Worm (Caenorhabditis elegans) whole organism, mixed stage, embryonic: ENCODE results near the gene C03H5.7.

Experiments
- blmp-1 ChIP-seq: fragments of 150-350 bp; optimal IDR thresholded peaks from 2 replicates; lab custom pipeline; 2014; ENCODE audit warnings: missing biosample characterization, missing genetic modification characterization
- elt-1 ChIP-seq: sonication (generic microtip); optimal IDR thresholded peaks from 2 replicates; lab custom pipeline; 2017; ENCODE audit warnings: missing genetic modification characterization, mild to moderate bottlenecking, missing compliant biosample characterization, antibody characterized with exemption, moderate library complexity, borderline replicate concordance; ENCODE audit not compliant: insufficient read depth
- mep-1 ChIP-seq: fragments of 150-350 bp; optimal IDR thresholded peaks from 2 replicates; lab custom pipeline; 2017; ENCODE audit warnings: missing biosample characterization, missing genetic modification reagents, missing genetic modification characterization, inconsistent platforms
- nhr-12 ChIP-seq: fragments of 150-350 bp; optimal IDR thresholded peaks from 2 replicates; lab custom pipeline; 2014; ENCODE audit warnings: missing biosample characterization, missing genetic modification characterization
- nhr-28 ChIP-seq: fragments of 150-350 bp; optimal IDR thresholded peaks from 2 replicates; lab custom pipeline; 2014; ENCODE audit warnings: missing biosample characterization, missing genetic modification characterization
- nhr-76 ChIP-seq: sonication (generic microtip); optimal IDR thresholded peaks from 2 replicates; lab custom pipeline; 2017; ENCODE audit warnings: missing biosample characterization, missing genetic modification characterization
- pha-4 ChIP-seq: fragments of 150-350 bp; optimal IDR thresholded peaks from 2 replicates; lab custom pipeline; 2018; ENCODE audit warnings: missing biosample characterization, missing genetic modification reagents, missing genetic modification characterization
- snpc-4 ChIP-seq: fragments of 150-350 bp; optimal IDR thresholded peaks from 2 replicates; lab custom pipeline; 2014; ENCODE audit warnings: missing biosample characterization, missing genetic modification characterization
- unc-120 ChIP-seq: sonication (generic microtip); optimal IDR thresholded peaks from 2 replicates; lab custom pipeline; 2017; ENCODE audit warnings: missing genetic modification characterization, missing compliant biosample characterization; ENCODE audit not compliant: poor library complexity, severe bottlenecking
- unc-39 ChIP-seq: fragments of 150-350 bp; optimal IDR thresholded peaks from 2 replicates; lab custom pipeline; 2014; ENCODE audit warnings: missing biosample characterization, missing genetic modification characterization
- ztf-11 ChIP-seq: fragments of 150-350 bp; optimal IDR thresholded peaks from 2 replicates; lab custom pipeline; 2014; ENCODE audit warnings: missing biosample characterization, missing genetic modification characterization

DNA sequence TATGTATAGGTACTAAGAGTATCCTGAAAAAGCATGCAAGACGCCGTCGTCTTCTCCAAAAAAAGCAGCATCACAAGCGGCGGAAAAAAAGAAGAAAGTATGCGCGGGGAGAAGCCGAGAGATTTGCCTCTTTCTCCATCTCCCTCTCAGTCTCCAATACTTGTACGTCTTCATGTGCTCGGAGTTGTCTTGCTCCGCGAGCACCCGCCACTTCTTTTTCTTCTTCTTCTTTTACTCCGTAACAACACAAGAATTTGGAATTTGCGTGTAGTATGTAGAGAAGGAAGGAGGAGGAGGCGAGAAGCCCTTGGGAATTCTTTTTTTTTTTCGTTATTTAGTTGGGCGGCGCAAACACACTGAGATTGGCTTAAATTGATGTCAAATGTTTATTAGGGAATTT, 21.2 kb downstream of the C03H5.7 start:
- TF ChIP-seq nhr-76 (tag; lab: Kevin White, UChicago), result no peak
- TF ChIP-seq unc-120, result no peak
- TF ChIP-seq ztf-11, result no peak
- TF ChIP-seq snpc-4, result no peak
- TF ChIP-seq blmp-1 (tag; lab: Kevin White, UChicago), result no peak
- TF ChIP-seq unc-39 (tag; lab: Kevin White, UChicago), result no peak
- no peak for TF ChIP-seq nhr-12
- no peak for TF ChIP-seq pha-4 (tag; lab: Kevin White, UChicago)
- no peak for TF ChIP-seq nhr-28 (tag; lab: Kevin White, UChicago)
- TF ChIP-seq elt-1, result no peak
- no peak for TF ChIP-seq mep-1 (tag; lab: Kevin White, UChicago)
